Worm (Caenorhabditis elegans) whole organism, L2 larva: ENCODE measurements around the gene epi-1.

ENCODE experiments used
- C34F6.9 ChIP-seq: fragments of 150-350 bp; optimal IDR thresholded peaks from 2 replicates; lab custom pipeline; 2014; ENCODE audit warnings: missing biosample characterization, missing genetic modification characterization
- F13H6.1 ChIP-seq: sonication (generic microtip); optimal IDR thresholded peaks from 2 replicates; lab custom pipeline; 2016; ENCODE audit warnings: missing genetic modification characterization, missing compliant biosample characterization
- R02D3.7 ChIP-seq: fragments of 150-350 bp; optimal IDR thresholded peaks from 2 replicates; lab custom pipeline; 2014; ENCODE audit warnings: missing biosample characterization, missing genetic modification characterization
- Y55F3AM.14 ChIP-seq: fragments of 200-800 bp; sonication (Bioruptor generic); optimal IDR thresholded peaks from 2 replicates; lab custom pipeline; 2018; ENCODE audit warnings: mild to moderate bottlenecking, missing genetic modification characterization, missing compliant biosample characterization
- ZK546.5 ChIP-seq: sonication (generic microtip); optimal IDR thresholded peaks from 2 replicates; lab custom pipeline; 2017; ENCODE audit warnings: missing biosample characterization, missing genetic modification characterization
- alr-1 ChIP-seq: fragments of 150-350 bp; optimal IDR thresholded peaks from 2 replicates; lab custom pipeline; 2014; ENCODE audit warnings: missing biosample characterization, missing genetic modification characterization
- ama-1 ChIP-seq: fragments of 150-350 bp; optimal IDR thresholded peaks from 2 replicates; lab custom pipeline; 2018; ENCODE audit warnings: inconsistent platforms
- blmp-1 ChIP-seq: sonication (generic microtip); optimal IDR thresholded peaks from 2 replicates; lab custom pipeline; 2017; ENCODE audit warnings: missing genetic modification characterization, mild to moderate bottlenecking, missing compliant biosample characterization, antibody characterized with exemption, moderate library complexity; ENCODE audit not compliant: insufficient read depth
- ceh-16 ChIP-seq: fragments of 150-350 bp; optimal IDR thresholded peaks from 2 replicates; lab custom pipeline; 2014; ENCODE audit warnings: missing biosample characterization, missing genetic modification characterization
- ceh-82 ChIP-seq: fragments of 150-350 bp; optimal IDR thresholded peaks from 2 replicates; lab custom pipeline; 2014; ENCODE audit warnings: missing biosample characterization, missing genetic modification characterization
- dmd-4 ChIP-seq: sonication (generic microtip); optimal IDR thresholded peaks from 2 replicates; lab custom pipeline; 2017; ENCODE audit warnings: missing biosample characterization, missing genetic modification characterization
- egl-27 ChIP-seq: sonication (generic microtip); optimal IDR thresholded peaks from 3 replicates; lab custom pipeline; 2017; ENCODE audit warnings: missing biosample characterization, missing genetic modification reagents, missing genetic modification characterization
- elt-1 ChIP-seq: fragments of 150-350 bp; optimal IDR thresholded peaks from 2 replicates; lab custom pipeline; 2014; ENCODE audit warnings: missing biosample characterization, missing genetic modification characterization
- elt-3 ChIP-seq: sonication (generic microtip); optimal IDR thresholded peaks from 2 replicates; lab custom pipeline; 2017; ENCODE audit warnings: missing biosample characterization, missing genetic modification characterization
- fos-1 ChIP-seq: fragments of 150-350 bp; optimal IDR thresholded peaks from 2 replicates; lab custom pipeline; 2014; ENCODE audit warnings: missing biosample characterization, missing genetic modification characterization
- gmeb-1 ChIP-seq: fragments of 150-350 bp; optimal IDR thresholded peaks from 2 replicates; lab custom pipeline; 2014; ENCODE audit warnings: missing biosample characterization, missing genetic modification characterization
- lin-11 ChIP-seq: fragments of 150-350 bp; sonication (generic microtip); optimal IDR thresholded peaks from 2 replicates; lab custom pipeline; 2014; ENCODE audit warnings: missing biosample characterization, missing genetic modification characterization, inconsistent platforms, mixed read lengths
- lin-13 ChIP-seq: fragments of 150-350 bp; optimal IDR thresholded peaks from 2 replicates; lab custom pipeline; 2014; ENCODE audit warnings: missing biosample characterization, missing genetic modification reagents, missing genetic modification characterization
- lin-39 ChIP-seq: fragments of 150-350 bp; optimal IDR thresholded peaks from 2 replicates; lab custom pipeline; 2014; ENCODE audit warnings: missing biosample characterization, missing genetic modification reagents, missing genetic modification characterization
- lsy-2 ChIP-seq, 2 experiments: fragments of 150-350 bp in 1 of 2; sonication (generic microtip) in 1 of 2; optimal IDR thresholded peaks; 2 replicates each; lab custom pipeline; 2014 to 2017; ENCODE audit warnings: missing biosample characterization in 2 of 2, missing genetic modification characterization in 2 of 2
- mab-5 ChIP-seq: fragments of 150-350 bp; optimal IDR thresholded peaks from 2 replicates; lab custom pipeline; 2014; ENCODE audit warnings: missing biosample characterization, missing genetic modification characterization
- mbf-1 ChIP-seq: sonication (generic microtip); optimal IDR thresholded peaks from 2 replicates; lab custom pipeline; 2017; ENCODE audit warnings: missing biosample characterization, missing genetic modification characterization
- mdl-1 ChIP-seq, 2 experiments: fragments of 150-350 bp in 1 of 2; sonication (generic microtip) in 1 of 2; optimal IDR thresholded peaks; 2 replicates each; lab custom pipeline; 2017; ENCODE audit warnings: missing biosample characterization in 2 of 2, missing genetic modification characterization in 2 of 2
- nhr-10 ChIP-seq: sonication (generic microtip); optimal IDR thresholded peaks from 2 replicates; lab custom pipeline; 2017; ENCODE audit warnings: missing biosample characterization, missing genetic modification characterization
- nhr-11 ChIP-seq: fragments of 150-350 bp; optimal IDR thresholded peaks from 2 replicates; lab custom pipeline; 2014; ENCODE audit warnings: missing biosample characterization, missing genetic modification characterization
- nhr-12 ChIP-seq: fragments of 150-350 bp; optimal IDR thresholded peaks from 2 replicates; lab custom pipeline; 2014; ENCODE audit warnings: missing biosample characterization, missing genetic modification characterization
- nhr-129 ChIP-seq: fragments of 150-350 bp; optimal IDR thresholded peaks from 2 replicates; lab custom pipeline; 2014; ENCODE audit warnings: missing biosample characterization, missing genetic modification characterization
- nhr-21 ChIP-seq: fragments of 150-350 bp; optimal IDR thresholded peaks from 2 replicates; lab custom pipeline; 2014; ENCODE audit warnings: missing biosample characterization, missing genetic modification characterization
- nhr-23 ChIP-seq: fragments of 150-350 bp; optimal IDR thresholded peaks from 2 replicates; lab custom pipeline; 2014; ENCODE audit warnings: missing biosample characterization, missing genetic modification reagents, missing genetic modification characterization
- nhr-25 ChIP-seq: fragments of 150-350 bp; sonication (generic microtip); optimal IDR thresholded peaks from 3 replicates; lab custom pipeline; 2014; ENCODE audit warnings: missing biosample characterization, missing genetic modification characterization
- nhr-77 ChIP-seq: fragments of 150-350 bp; optimal IDR thresholded peaks from 2 replicates; lab custom pipeline; 2014; ENCODE audit warnings: missing biosample characterization, missing genetic modification characterization
- sem-4 ChIP-seq: fragments of 150-350 bp; optimal IDR thresholded peaks from 2 replicates; lab custom pipeline; 2014; ENCODE audit warnings: missing biosample characterization, missing genetic modification reagents, missing genetic modification characterization
- skn-1 ChIP-seq: sonication (generic microtip); optimal IDR thresholded peaks from 2 replicates; lab custom pipeline; 2017; ENCODE audit warnings: missing biosample characterization, missing genetic modification characterization
- sma-3 ChIP-seq: sonication (generic microtip); optimal IDR thresholded peaks from 2 replicates; lab custom pipeline; 2016; ENCODE audit warnings: missing genetic modification reagents, missing genetic modification characterization, missing compliant biosample characterization
- sma-9 ChIP-seq, 2 experiments: fragments of 150-350 bp in 1 of 2; sonication (generic microtip) in 1 of 2; optimal IDR thresholded peaks; 2 replicates each; lab custom pipeline; 2014 to 2016; ENCODE audit warnings: missing genetic modification characterization in 2 of 2, mild to moderate bottlenecking in 1 of 2, missing biosample characterization in 1 of 2, missing compliant biosample characterization in 1 of 2, missing genetic modification reagents in 1 of 2, moderate library complexity in 1 of 2
- snpc-4 ChIP-seq: fragments of 150-350 bp; optimal IDR thresholded peaks from 2 replicates; lab custom pipeline; 2014; ENCODE audit warnings: missing biosample characterization, missing genetic modification characterization
- unc-55 ChIP-seq: fragments of 150-350 bp; sonication (generic microtip); optimal IDR thresholded peaks from 3 replicates; lab custom pipeline; 2014; ENCODE audit warnings: missing biosample characterization, missing genetic modification reagents, missing genetic modification characterization
- unc-62 ChIP-seq: fragments of 150-350 bp; optimal IDR thresholded peaks from 2 replicates; lab custom pipeline; 2014; ENCODE audit warnings: missing biosample characterization, missing genetic modification reagents, missing genetic modification characterization
- zag-1 ChIP-seq: fragments of 150-350 bp; optimal IDR thresholded peaks from 2 replicates; lab custom pipeline; 2014; ENCODE audit warnings: missing biosample characterization, missing genetic modification characterization
- ztf-4 ChIP-seq: fragments of 150-350 bp; optimal IDR thresholded peaks from 2 replicates; lab custom pipeline; 2014; ENCODE audit warnings: missing biosample characterization, missing genetic modification characterization

The epi-1 gene

ce11 chrIV:10701866-10702458 lies 35.3 kb downstream of the epi-1 start (continued):
- TF ChIP-seq elt-1: no peak
- TF ChIP-seq nhr-21 (tag; lab: Kevin White, UChicago): peak; percentile 60
- TF ChIP-seq Y55F3AM.14 (GFP tag; lab: Kevin White, UChicago): no peak
- no peak for TF ChIP-seq ztf-4 (tag; lab: Kevin White, UChicago)

- TF ChIP-seq dmd-4 (tag; lab: Kevin White, UChicago) (no peak), fos-1 (tag; lab: Kevin White, UChicago) (no peak), nhr-77 (tag; lab: Kevin White, UChicago) (no peak), nhr-10 (tag; lab: Kevin White, UChicago) (no peak), R02D3.7 (tag; lab: Kevin White, UChicago) (no peak), C34F6.9 (tag; lab: Kevin White, UChicago) (no peak), nhr-11 (tag; lab: Kevin White, UChicago) (no peak), unc-55 (GFP tag; lab: Kevin White, UChicago) (no peak), ceh-16 (tag; lab: Kevin White, UChicago) (no peak), F13H6.1 (no peak), nhr-23 (tag; lab: Kevin White, UChicago) (no peak), alr-1 (tag; lab: Kevin White, UChicago) (no peak), mab-5 (no peak), ama-1 (lab: Kevin White, UChicago) (no peak), elt-3 (tag; lab: Kevin White, UChicago) (no peak), ZK546.5 (tag; lab: Kevin White, UChicago) (no peak), Y55F3AM.14 (GFP tag; lab: Kevin White, UChicago) (no peak), mdl-1 (tag; optimal IDR thresholded peaks at IDR 0.05; lab: Kevin White, UChicago) (no peak), lin-39 (tag; lab: Kevin White, UChicago) (no peak)
These were observed 38.6 kb downstream of the epi-1 start, which contains the start of gene R102.10 for ce11 chrIV:10705176-10705575. Gene R102.10, plus strand, starts transcription at chrIV:10705476.

DNA sequence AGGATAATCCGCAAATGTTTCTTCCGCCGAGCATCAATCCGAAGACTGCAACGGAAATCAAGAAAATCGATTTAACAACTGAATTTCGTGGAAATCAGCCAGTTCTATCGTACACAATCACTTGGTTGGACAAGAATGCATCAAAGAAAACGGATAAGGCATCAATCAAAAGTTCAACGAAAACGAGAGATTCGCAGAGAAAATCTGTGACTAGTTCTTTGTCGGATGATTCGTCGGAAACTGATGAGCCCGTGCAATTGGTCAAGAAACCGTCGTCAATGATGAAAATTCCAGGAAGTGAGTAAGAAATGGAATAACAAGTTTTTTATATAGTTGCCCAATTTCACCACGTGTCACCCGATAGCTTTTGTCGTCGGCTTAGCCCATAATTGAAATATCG lies 39.5 kb downstream of the epi-1 start, which contains the start of gene R102.6:
TSS of gene R102.6 (minus strand) at position 101 of the 400 bp plus-strand sequence.
- TF ChIP-seq unc-62 (no peak), lin-11 (tag; lab: Kevin White, UChicago) (no peak), elt-1 (no peak)

ce11 chrIV:10711729-10712128 lies 45.1 kb downstream of the epi-1 start, which contains the start of gene glb-21:
Gene glb-21, minus strand, starts transcription at chrIV:10711794.
- TF ChIP-seq snpc-4 (tag; lab: Kevin White, UChicago) (no peak), alr-1 (tag; lab: Kevin White, UChicago) (no peak), unc-62 (no peak), ceh-82 (no peak), zag-1 (tag; lab: Kevin White, UChicago) (no peak), sem-4 (tag; lab: Kevin White, UChicago) (no peak), mbf-1 (tag; lab: Kevin White, UChicago) (no peak), fos-1 (tag; lab: Kevin White, UChicago) (no peak), lin-13 (no peak), skn-1 (tag; lab: Kevin White, UChicago) (no peak), lsy-2 (tag; optimal IDR thresholded peaks at IDR 0.05; lab: Kevin White, UChicago) (no peak), blmp-1 (tag; lab: Kevin White, UChicago) (no peak), nhr-21 (tag; lab: Kevin White, UChicago) (no peak), Y55F3AM.14 (GFP tag; lab: Kevin White, UChicago) (no peak), nhr-25 (tag; lab: Kevin White, UChicago) (no peak), nhr-129 (tag; lab: Kevin White, UChicago) (no peak), elt-3 (tag; lab: Kevin White, UChicago) (no peak), nhr-12 (no peak)

ce11 chrIV:10714594-10714993 lies 48.0 kb downstream of the epi-1 start:
- TF ChIP-seq snpc-4 (tag; lab: Kevin White, UChicago) (no peak), gmeb-1 (tag; lab: Kevin White, UChicago) (peak; percentile 21), fos-1 (tag; lab: Kevin White, UChicago) (peak; percentile 43), C34F6.9 (tag; lab: Kevin White, UChicago) (peak; percentile 13), nhr-25 (tag; lab: Kevin White, UChicago) (peak; percentile 6), nhr-21 (tag; lab: Kevin White, UChicago) (no peak), sma-3 (GFP tag; lab: Kevin White, UChicago) (peak; percentile 8), sma-9 (GFP tag; optimal IDR thresholded peaks at IDR 0.05; lab: Kevin White, UChicago) (peak; percentile 46), sma-9 (tag; optimal IDR thresholded peaks at IDR 0.05; lab: Kevin White, UChicago) (no peak), egl-27 (peak; percentile 21), nhr-129 (tag; lab: Kevin White, UChicago) (peak; percentile 60)
